Worm (Caenorhabditis elegans) whole organism, L2 larva: Measurements from ENCODE around the gene F13H6.5.
A peak's percentile ranks its signal among the peaks of the same experiment; 100 is the strongest.

ENCODE experiments used
- C34F6.9 ChIP-seq: fragments of 150-350 bp; optimal IDR thresholded peaks from 2 replicates; lab custom pipeline; 2014; ENCODE audit warnings: missing biosample characterization, missing genetic modification characterization
- F13H6.1 ChIP-seq: sonication (generic microtip); optimal IDR thresholded peaks from 2 replicates; lab custom pipeline; 2016; ENCODE audit warnings: missing genetic modification characterization, missing compliant biosample characterization
- R02D3.7 ChIP-seq: fragments of 150-350 bp; optimal IDR thresholded peaks from 2 replicates; lab custom pipeline; 2014; ENCODE audit warnings: missing biosample characterization, missing genetic modification characterization
- Y55F3AM.14 ChIP-seq: fragments of 200-800 bp; sonication (Bioruptor generic); optimal IDR thresholded peaks from 2 replicates; lab custom pipeline; 2018; ENCODE audit warnings: mild to moderate bottlenecking, missing genetic modification characterization, missing compliant biosample characterization
- ZK546.5 ChIP-seq: sonication (generic microtip); optimal IDR thresholded peaks from 2 replicates; lab custom pipeline; 2017; ENCODE audit warnings: missing biosample characterization, missing genetic modification characterization
- alr-1 ChIP-seq: fragments of 150-350 bp; optimal IDR thresholded peaks from 2 replicates; lab custom pipeline; 2014; ENCODE audit warnings: missing biosample characterization, missing genetic modification characterization
- aly-2 ChIP-seq: fragments of 150-350 bp; optimal IDR thresholded peaks from 2 replicates; lab custom pipeline; 2014; ENCODE audit warnings: missing biosample characterization, missing genetic modification characterization
- ama-1 ChIP-seq: fragments of 150-350 bp; optimal IDR thresholded peaks from 2 replicates; lab custom pipeline; 2018; ENCODE audit warnings: inconsistent platforms
- blmp-1 ChIP-seq: sonication (generic microtip); optimal IDR thresholded peaks from 2 replicates; lab custom pipeline; 2017; ENCODE audit warnings: missing genetic modification characterization, mild to moderate bottlenecking, missing compliant biosample characterization, antibody characterized with exemption, moderate library complexity; ENCODE audit not compliant: insufficient read depth
- ceh-16 ChIP-seq: fragments of 150-350 bp; optimal IDR thresholded peaks from 2 replicates; lab custom pipeline; 2014; ENCODE audit warnings: missing biosample characterization, missing genetic modification characterization
- ceh-82 ChIP-seq: fragments of 150-350 bp; optimal IDR thresholded peaks from 2 replicates; lab custom pipeline; 2014; ENCODE audit warnings: missing biosample characterization, missing genetic modification characterization
- crh-2 ChIP-seq: sonication (generic microtip); optimal IDR thresholded peaks from 2 replicates; lab custom pipeline; 2017; ENCODE audit warnings: missing biosample characterization, missing genetic modification characterization
- dmd-4 ChIP-seq: sonication (generic microtip); optimal IDR thresholded peaks from 2 replicates; lab custom pipeline; 2017; ENCODE audit warnings: missing biosample characterization, missing genetic modification characterization
- egl-27 ChIP-seq: sonication (generic microtip); optimal IDR thresholded peaks from 3 replicates; lab custom pipeline; 2017; ENCODE audit warnings: missing biosample characterization, missing genetic modification reagents, missing genetic modification characterization
- elt-1 ChIP-seq: fragments of 150-350 bp; optimal IDR thresholded peaks from 2 replicates; lab custom pipeline; 2014; ENCODE audit warnings: missing biosample characterization, missing genetic modification characterization
- elt-3 ChIP-seq: sonication (generic microtip); optimal IDR thresholded peaks from 2 replicates; lab custom pipeline; 2017; ENCODE audit warnings: missing biosample characterization, missing genetic modification characterization
- fos-1 ChIP-seq: fragments of 150-350 bp; optimal IDR thresholded peaks from 2 replicates; lab custom pipeline; 2014; ENCODE audit warnings: missing biosample characterization, missing genetic modification characterization
- gmeb-1 ChIP-seq: fragments of 150-350 bp; optimal IDR thresholded peaks from 2 replicates; lab custom pipeline; 2014; ENCODE audit warnings: missing biosample characterization, missing genetic modification characterization
- lin-11 ChIP-seq: fragments of 150-350 bp; sonication (generic microtip); optimal IDR thresholded peaks from 2 replicates; lab custom pipeline; 2014; ENCODE audit warnings: missing biosample characterization, missing genetic modification characterization, inconsistent platforms, mixed read lengths
- lin-13 ChIP-seq: fragments of 150-350 bp; optimal IDR thresholded peaks from 2 replicates; lab custom pipeline; 2014; ENCODE audit warnings: missing biosample characterization, missing genetic modification reagents, missing genetic modification characterization
- lin-39 ChIP-seq: fragments of 150-350 bp; optimal IDR thresholded peaks from 2 replicates; lab custom pipeline; 2014; ENCODE audit warnings: missing biosample characterization, missing genetic modification reagents, missing genetic modification characterization
- lsy-2 ChIP-seq, 2 experiments: fragments of 150-350 bp in 1 of 2; sonication (generic microtip) in 1 of 2; optimal IDR thresholded peaks; 2 replicates each; lab custom pipeline; 2014 to 2017; ENCODE audit warnings: missing biosample characterization in 2 of 2, missing genetic modification characterization in 2 of 2
- mab-5 ChIP-seq: fragments of 150-350 bp; optimal IDR thresholded peaks from 2 replicates; lab custom pipeline; 2014; ENCODE audit warnings: missing biosample characterization, missing genetic modification characterization
- mbf-1 ChIP-seq: sonication (generic microtip); optimal IDR thresholded peaks from 2 replicates; lab custom pipeline; 2017; ENCODE audit warnings: missing biosample characterization, missing genetic modification characterization
- mdl-1 ChIP-seq, 2 experiments: fragments of 150-350 bp in 1 of 2; sonication (generic microtip) in 1 of 2; optimal IDR thresholded peaks; 2 replicates each; lab custom pipeline; 2017; ENCODE audit warnings: missing biosample characterization in 2 of 2, missing genetic modification characterization in 2 of 2
- nhr-10 ChIP-seq: sonication (generic microtip); optimal IDR thresholded peaks from 2 replicates; lab custom pipeline; 2017; ENCODE audit warnings: missing biosample characterization, missing genetic modification characterization
- nhr-11 ChIP-seq: fragments of 150-350 bp; optimal IDR thresholded peaks from 2 replicates; lab custom pipeline; 2014; ENCODE audit warnings: missing biosample characterization, missing genetic modification characterization
- nhr-12 ChIP-seq: fragments of 150-350 bp; optimal IDR thresholded peaks from 2 replicates; lab custom pipeline; 2014; ENCODE audit warnings: missing biosample characterization, missing genetic modification characterization
- nhr-129 ChIP-seq: fragments of 150-350 bp; optimal IDR thresholded peaks from 2 replicates; lab custom pipeline; 2014; ENCODE audit warnings: missing biosample characterization, missing genetic modification characterization
- nhr-21 ChIP-seq: fragments of 150-350 bp; optimal IDR thresholded peaks from 2 replicates; lab custom pipeline; 2014; ENCODE audit warnings: missing biosample characterization, missing genetic modification characterization
- nhr-23 ChIP-seq: fragments of 150-350 bp; optimal IDR thresholded peaks from 2 replicates; lab custom pipeline; 2014; ENCODE audit warnings: missing biosample characterization, missing genetic modification reagents, missing genetic modification characterization
- nhr-237 ChIP-seq: fragments of 150-350 bp; optimal IDR thresholded peaks from 2 replicates; lab custom pipeline; 2014; ENCODE audit warnings: missing biosample characterization, missing genetic modification characterization
- nhr-25 ChIP-seq: fragments of 150-350 bp; sonication (generic microtip); optimal IDR thresholded peaks from 3 replicates; lab custom pipeline; 2014; ENCODE audit warnings: missing biosample characterization, missing genetic modification characterization
- nhr-6 ChIP-seq: fragments of 150-350 bp; optimal IDR thresholded peaks from 2 replicates; lab custom pipeline; 2014; ENCODE audit warnings: missing biosample characterization, missing genetic modification characterization
- nhr-77 ChIP-seq: fragments of 150-350 bp; optimal IDR thresholded peaks from 2 replicates; lab custom pipeline; 2014; ENCODE audit warnings: missing biosample characterization, missing genetic modification characterization
- peb-1 ChIP-seq: fragments of 150-350 bp; optimal IDR thresholded peaks from 2 replicates; lab custom pipeline; 2014; ENCODE audit warnings: missing biosample characterization, missing genetic modification characterization
- sem-4 ChIP-seq: fragments of 150-350 bp; optimal IDR thresholded peaks from 2 replicates; lab custom pipeline; 2014; ENCODE audit warnings: missing biosample characterization, missing genetic modification reagents, missing genetic modification characterization
- skn-1 ChIP-seq: sonication (generic microtip); optimal IDR thresholded peaks from 2 replicates; lab custom pipeline; 2017; ENCODE audit warnings: missing biosample characterization, missing genetic modification characterization
- sma-3 ChIP-seq: sonication (generic microtip); optimal IDR thresholded peaks from 2 replicates; lab custom pipeline; 2016; ENCODE audit warnings: missing genetic modification reagents, missing genetic modification characterization, missing compliant biosample characterization
- sma-9 ChIP-seq, 2 experiments: fragments of 150-350 bp in 1 of 2; sonication (generic microtip) in 1 of 2; optimal IDR thresholded peaks; 2 replicates each; lab custom pipeline; 2014 to 2016; ENCODE audit warnings: missing genetic modification characterization in 2 of 2, mild to moderate bottlenecking in 1 of 2, missing biosample characterization in 1 of 2, missing compliant biosample characterization in 1 of 2, missing genetic modification reagents in 1 of 2, moderate library complexity in 1 of 2
- snpc-4 ChIP-seq: fragments of 150-350 bp; optimal IDR thresholded peaks from 2 replicates; lab custom pipeline; 2014; ENCODE audit warnings: missing biosample characterization, missing genetic modification characterization
- unc-39 ChIP-seq: fragments of 150-350 bp; optimal IDR thresholded peaks from 2 replicates; lab custom pipeline; 2014; ENCODE audit warnings: missing biosample characterization, missing genetic modification characterization
- unc-55 ChIP-seq: fragments of 150-350 bp; sonication (generic microtip); optimal IDR thresholded peaks from 3 replicates; lab custom pipeline; 2014; ENCODE audit warnings: missing biosample characterization, missing genetic modification reagents, missing genetic modification characterization
- unc-62 ChIP-seq: fragments of 150-350 bp; optimal IDR thresholded peaks from 2 replicates; lab custom pipeline; 2014; ENCODE audit warnings: missing biosample characterization, missing genetic modification reagents, missing genetic modification characterization
- zag-1 ChIP-seq: fragments of 150-350 bp; optimal IDR thresholded peaks from 2 replicates; lab custom pipeline; 2014; ENCODE audit warnings: missing biosample characterization, missing genetic modification characterization
- ztf-1 ChIP-seq: fragments of 200-800 bp; sonication (Bioruptor generic); conservative IDR thresholded peaks from 2 replicates; pipeline ENCODE4 v1.3.6; 2022; ENCODE audit warnings: missing genetic modification characterization, missing compliant biosample characterization
- ztf-11 ChIP-seq: sonication (generic microtip); optimal IDR thresholded peaks from 2 replicates; lab custom pipeline; 2017; ENCODE audit warnings: missing biosample characterization, missing genetic modification characterization
- ztf-4 ChIP-seq: fragments of 150-350 bp; optimal IDR thresholded peaks from 2 replicates; lab custom pipeline; 2014; ENCODE audit warnings: missing biosample characterization, missing genetic modification characterization

Gene F13H6.5

DNA sequence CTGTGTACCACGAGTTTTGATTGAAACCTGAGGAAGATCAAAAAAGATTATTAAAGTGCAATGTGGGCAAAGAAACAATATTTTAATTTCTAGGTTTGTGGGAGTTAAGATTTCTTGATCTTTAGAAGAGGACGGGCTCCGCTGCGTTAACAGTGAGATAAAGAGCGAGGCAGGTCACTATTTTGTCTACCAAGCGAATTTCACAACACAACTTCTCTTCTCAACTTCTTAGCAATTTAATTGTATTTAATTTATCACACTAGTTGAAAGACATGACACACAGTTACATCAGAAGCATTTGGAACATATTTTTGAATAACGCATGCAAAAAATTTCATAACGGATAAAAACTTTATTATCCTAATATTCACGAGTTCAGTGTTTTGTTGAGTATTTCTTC, 48.4 kb downstream of the F13H6.5 start:
- TF ChIP-seq sma-3 (GFP tag; lab: Kevin White, UChicago): peak; percentile 38
- TF ChIP-seq nhr-21 (tag; lab: Kevin White, UChicago): peak; percentile 8
- peak; percentile 33 for TF ChIP-seq crh-2
- no peak for TF ChIP-seq nhr-77
- TF ChIP-seq, all 48 proteins: peak for 3

DNA sequence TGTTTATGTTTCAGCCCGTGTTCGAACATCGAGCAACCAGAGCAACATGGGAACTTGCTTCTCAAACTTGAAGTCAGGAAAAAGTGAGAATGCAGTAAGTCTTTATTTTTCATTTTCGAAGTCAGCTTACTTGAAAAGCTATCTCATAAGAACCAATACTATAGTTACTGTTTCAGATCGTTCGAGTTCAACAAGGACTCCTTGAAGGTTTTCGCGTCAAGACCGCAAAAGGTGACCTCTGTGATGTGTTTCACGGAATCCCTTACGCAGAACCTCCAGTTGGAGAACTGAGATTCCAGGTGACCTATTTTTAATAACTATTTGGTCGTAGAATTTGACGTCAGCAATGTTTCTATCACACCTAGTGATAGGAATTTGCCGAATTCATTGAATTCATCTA, 51.1 kb downstream of the F13H6.5 start:
- TF ChIP-seq fos-1 (tag; lab: Kevin White, UChicago) (no peak), ceh-16 (tag; lab: Kevin White, UChicago) (no peak), unc-39 (no peak), mbf-1 (tag; lab: Kevin White, UChicago) (no peak), nhr-6 (tag; lab: Kevin White, UChicago) (no peak), Y55F3AM.14 (GFP tag; lab: Kevin White, UChicago) (no peak), lin-39 (tag; lab: Kevin White, UChicago) (no peak), snpc-4 (tag; lab: Kevin White, UChicago) (no peak)

DNA sequence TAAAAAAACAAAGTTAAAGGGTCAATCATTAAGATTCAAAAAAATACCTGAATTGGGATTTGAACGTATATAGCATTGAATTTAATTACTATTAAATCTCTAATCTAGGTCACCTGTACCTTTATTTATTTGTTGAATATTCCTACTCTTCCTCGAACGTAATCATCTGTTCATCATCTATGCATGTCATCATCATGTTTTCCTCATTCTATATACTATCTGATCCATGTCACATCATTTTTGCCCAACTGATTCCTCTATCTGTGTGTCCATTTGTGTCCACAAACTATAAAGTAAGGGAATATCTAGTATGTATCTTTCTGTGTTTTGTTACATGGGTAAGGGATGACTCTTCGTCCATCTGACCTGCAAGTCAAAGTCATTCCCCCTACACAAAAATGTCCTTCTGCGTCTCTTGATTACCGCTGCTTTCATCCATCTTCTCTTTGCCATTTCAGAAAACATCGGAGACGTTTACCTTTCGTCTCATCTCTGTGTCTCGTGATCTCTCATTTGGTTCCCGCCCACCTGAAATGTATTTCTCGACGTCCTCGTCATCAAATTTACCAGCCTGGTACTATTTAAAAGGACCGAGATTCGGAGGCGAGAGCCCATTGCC, 51.9 kb downstream of the F13H6.5 start:
- TF ChIP-seq fos-1 (tag; lab: Kevin White, UChicago): peak; percentile 14
- TF ChIP-seq ZK546.5: no peak
- TF ChIP-seq mdl-1 (tag; optimal IDR thresholded peaks at IDR 0.05; lab: Kevin White, UChicago): no peak
- TF ChIP-seq nhr-6 (tag; lab: Kevin White, UChicago): no peak
- TF ChIP-seq nhr-237: no peak
- peak; percentile 60 for TF ChIP-seq nhr-21 (tag; lab: Kevin White, UChicago)
- no peak for TF ChIP-seq sem-4 (tag; lab: Kevin White, UChicago)
- TF ChIP-seq unc-55 (GFP tag; lab: Kevin White, UChicago): no peak
- no peak for TF ChIP-seq egl-27 (tag; lab: Kevin White, UChicago)
- no peak for TF ChIP-seq peb-1
- no peak for TF ChIP-seq unc-62 (GFP tag; lab: Kevin White, UChicago)
- no peak for TF ChIP-seq nhr-10
- no peak for TF ChIP-seq elt-1 (tag; lab: Kevin White, UChicago)
- no peak for TF ChIP-seq lsy-2 (tag; optimal IDR thresholded peaks at IDR 0.05; lab: Kevin White, UChicago)
- TF ChIP-seq lin-39 (tag; lab: Kevin White, UChicago): no peak
- no peak for TF ChIP-seq lin-13 (GFP tag; lab: Kevin White, UChicago)
- TF ChIP-seq ztf-1 (GFP tag; lab: Robert Waterston, UW): no peak
- no peak for TF ChIP-seq nhr-77
- TF ChIP-seq lin-11 (tag; lab: Kevin White, UChicago): no peak
- TF ChIP-seq blmp-1 (tag; lab: Kevin White, UChicago): peak; percentile 3
- TF ChIP-seq nhr-23 (tag; lab: Kevin White, UChicago): no peak
- TF ChIP-seq snpc-4 (tag; lab: Kevin White, UChicago): no peak
- no peak for TF ChIP-seq R02D3.7 (tag; lab: Kevin White, UChicago)
- TF ChIP-seq Y55F3AM.14 (GFP tag; lab: Kevin White, UChicago): no peak
- TF ChIP-seq sma-3 (GFP tag; lab: Kevin White, UChicago): peak; percentile 80
- no peak for TF ChIP-seq unc-39
- no peak for TF ChIP-seq elt-3
- TF ChIP-seq F13H6.1 (tag; lab: Kevin White, UChicago): no peak
- TF ChIP-seq mab-5: no peak
- no peak for TF ChIP-seq alr-1 (tag; lab: Kevin White, UChicago)
- no peak for TF ChIP-seq ceh-16 (tag; lab: Kevin White, UChicago)
- no peak for TF ChIP-seq gmeb-1 (tag; lab: Kevin White, UChicago)
- TF ChIP-seq ama-1 (lab: Kevin White, UChicago): no peak
- no peak for TF ChIP-seq mbf-1 (tag; lab: Kevin White, UChicago)
- no peak for TF ChIP-seq ceh-82
- no peak for TF ChIP-seq ztf-11 (tag; lab: Kevin White, UChicago)
- TF ChIP-seq sma-9 (GFP tag; optimal IDR thresholded peaks at IDR 0.05; lab: Kevin White, UChicago): peak; percentile 69
- TF ChIP-seq sma-9 (tag; optimal IDR thresholded peaks at IDR 0.05; lab: Kevin White, UChicago): no peak
- TF ChIP-seq zag-1: no peak
- TF ChIP-seq C34F6.9: no peak
- TF ChIP-seq nhr-25 (tag; lab: Kevin White, UChicago): peak; percentile 75
- peak; percentile 15 for TF ChIP-seq ztf-4 (tag; lab: Kevin White, UChicago)
- TF ChIP-seq nhr-11 (tag; lab: Kevin White, UChicago): no peak
- no peak for TF ChIP-seq nhr-12 (tag; lab: Kevin White, UChicago)
- TF ChIP-seq skn-1 (tag; lab: Kevin White, UChicago): no peak
- peak; percentile 52 for TF ChIP-seq nhr-129 (tag; lab: Kevin White, UChicago)
- TF ChIP-seq crh-2: peak; percentile 3
- TF ChIP-seq dmd-4 (tag; lab: Kevin White, UChicago): no peak
- TF ChIP-seq aly-2 (tag; lab: Kevin White, UChicago): no peak
